Fruit fly (Drosophila melanogaster): ENCODE data around the gene CG14687.

The CG14687 gene

DNA sequence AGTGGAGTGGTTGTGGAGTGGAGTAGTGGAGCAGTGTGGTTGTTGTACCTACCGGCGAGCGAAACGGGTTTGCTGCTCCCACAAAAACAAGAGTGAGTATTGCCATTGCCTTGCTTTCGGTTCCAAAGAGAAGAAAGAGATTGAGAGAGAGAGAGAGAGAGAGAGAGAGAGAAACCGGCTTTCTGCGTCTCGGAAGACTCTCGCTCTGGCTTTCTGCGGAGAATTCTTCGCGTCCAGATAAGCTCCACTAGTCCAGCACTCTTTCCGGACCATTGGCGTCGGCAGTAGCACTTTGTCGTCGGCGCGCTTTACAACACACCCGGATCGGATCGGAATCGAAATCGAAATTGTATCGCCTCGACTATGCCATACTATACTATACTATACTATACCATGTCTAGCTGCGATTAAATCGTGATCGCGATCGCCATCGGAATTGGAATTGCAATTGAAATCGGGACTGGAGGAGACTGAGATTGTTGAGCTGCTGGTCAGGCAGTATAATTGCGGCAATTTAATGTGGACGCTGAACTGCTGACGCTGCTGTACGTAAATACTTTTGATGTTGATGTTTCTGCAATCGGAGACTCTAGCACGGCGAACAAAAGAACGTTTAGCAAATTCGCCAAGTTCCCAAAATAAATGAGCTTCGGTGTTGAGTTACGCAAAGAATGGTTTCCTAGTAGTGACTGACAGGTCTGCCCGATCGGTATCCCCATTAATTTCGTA is 34.3 kb downstream of the CG14687 start, which contains the start of gene Cad86C (continued):
- TF ChIP-seq CG14860 (GFP tag; IDR thresholded peaks at IDR 0.05; ENCODE audit: partially characterized antibody) (peak; percentile 62), E2f2 (GFP tag; IDR thresholded peaks at IDR 0.05) (no peak), kni (GFP tag; optimal IDR thresholded peaks at IDR 0.05) (peak; percentile 63), nerfin-2 (GFP tag; IDR thresholded peaks at IDR 0.05; ENCODE audit: partially characterized antibody) (peak; percentile 52; the same call in 1 of the 2 replicates), CG5180 (GFP tag; optimal IDR thresholded peaks at IDR 0.05) (peak; percentile 43), lab (GFP tag; optimal IDR thresholded peaks at IDR 0.05) (peak; percentile 21), CG6765 (GFP tag; optimal IDR thresholded peaks at IDR 0.05) (peak; percentile 2), vvl (GFP tag; IDR thresholded peaks at IDR 0.05) (peak; percentile 49; the same call in 1 of the 2 replicates), CG11085 (GFP tag; IDR thresholded peaks at IDR 0.05) (no peak), so (GFP tag; IDR thresholded peaks at IDR 0.05) (peak; percentile 21; the same call in 1 of the 3 replicates), z (GFP tag; IDR thresholded peaks at IDR 0.05) (peak; percentile 86), tna (GFP tag; IDR thresholded peaks at IDR 0.05; ENCODE audit: partially characterized antibody) (peak; percentile 72), CG43689 (GFP tag; IDR thresholded peaks at IDR 0.05) (no peak), CG12071 (GFP tag; optimal IDR thresholded peaks at IDR 0.05) (peak; percentile 30), Ets65A (GFP tag) (peak; percentile 13), Rfx (GFP tag; IDR thresholded peaks at IDR 0.05) (peak; percentile 50; the same call in 1 of the 2 replicates), bsh (GFP tag; optimal IDR thresholded peaks at IDR 0.05) (peak in 1 of 2 experiments; percentile 43), CG7372 (GFP tag; IDR thresholded peaks at IDR 0.05) (no peak), CG12769 (tag; optimal IDR thresholded peaks at IDR 0.05) (peak; percentile 91), Trl (optimal IDR thresholded peaks at IDR 0.05) (peak; percentile 95 to 96), Trl (GFP tag; optimal IDR thresholded peaks at IDR 0.05) (no peak), CG12219 (GFP tag; optimal IDR thresholded peaks at IDR 0.05) (no peak), sens (GFP tag) (peak; percentile 64), trem (tag; optimal IDR thresholded peaks at IDR 0.05) (no peak), phol (tag; optimal IDR thresholded peaks at IDR 0.05) (no peak), BEAF-32 (GFP tag; optimal IDR thresholded peaks at IDR 0.05) (no peak)

DNA sequence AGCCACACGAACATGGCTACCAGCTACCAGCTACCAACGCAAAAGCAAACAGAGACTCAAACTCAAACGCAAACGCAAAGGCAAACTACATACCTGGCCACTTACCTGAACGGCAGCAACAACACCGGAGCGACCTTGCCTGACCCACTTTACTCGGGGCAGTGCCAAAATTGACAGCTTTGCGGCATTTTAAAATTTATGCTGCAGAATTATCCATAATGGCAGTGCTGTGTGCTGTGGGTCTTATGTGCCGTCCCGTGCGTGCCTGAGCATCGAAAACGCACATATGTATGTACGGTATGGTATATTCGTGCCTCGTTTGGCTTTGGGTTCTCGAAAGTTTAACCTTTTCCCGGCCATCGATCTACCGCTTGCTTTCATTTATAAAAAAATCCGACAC is 36.0 kb downstream of the CG14687 start:
- TF ChIP-seq Hr51 (GFP tag; optimal IDR thresholded peaks at IDR 0.05) (no peak), tna (GFP tag; IDR thresholded peaks at IDR 0.05; ENCODE audit: partially characterized antibody) (0 out of 2 replicates have a peak, but pooled peaks have one; percentile 14), Awh (GFP tag; IDR thresholded peaks at IDR 0.05) (no peak), HLH4C (GFP tag; IDR thresholded peaks at IDR 0.05; ENCODE audit: partially characterized antibody) (0 out of 3 replicates have a peak, but pooled peaks have one; percentile 21), Antp (GFP tag; optimal IDR thresholded peaks at IDR 0.05) (no peak), CG15514 (GFP tag; optimal IDR thresholded peaks at IDR 0.05) (no peak), HLH3B (GFP tag; IDR thresholded peaks at IDR 0.05) (no peak), mam (GFP tag; optimal IDR thresholded peaks at IDR 0.05) (no peak), CG4360 (GFP tag; IDR thresholded peaks at IDR 0.05) (0 out of 2 replicates have a peak, but pooled peaks have one; percentile 21), chinmo (GFP tag; IDR thresholded peaks at IDR 0.05; ENCODE audit: partially characterized antibody) (0 out of 4 replicates have a peak, but pooled peaks have one; percentile 26)

DNA sequence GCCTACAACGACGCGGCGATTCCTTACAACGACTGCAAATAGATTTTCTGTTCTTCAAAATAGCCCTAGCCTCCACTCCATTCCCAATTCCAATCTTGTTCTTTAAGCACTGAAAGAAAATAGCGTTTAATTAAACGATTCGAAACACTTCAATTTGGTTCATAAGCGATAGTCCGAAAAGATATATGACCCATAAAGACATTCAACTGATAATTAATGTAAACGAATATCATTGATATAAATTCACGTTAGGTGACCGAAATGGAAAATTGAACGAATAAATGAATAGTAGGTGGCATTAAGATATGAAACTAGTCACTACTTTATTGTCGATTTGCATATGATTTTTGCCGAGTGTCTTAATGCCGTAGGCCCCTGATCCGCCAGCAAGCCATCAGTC is 37.0 kb downstream of the CG14687 start:
- TF ChIP-seq bsh (GFP tag; optimal IDR thresholded peaks at IDR 0.05) (peak in 1 of 2 experiments; percentile 40), Hmx (GFP tag; optimal IDR thresholded peaks at IDR 0.05) (no peak), pnt (GFP tag; optimal IDR thresholded peaks at IDR 0.05) (no peak), gce (GFP tag; IDR thresholded peaks at IDR 0.05) (no peak), nom (GFP tag; optimal IDR thresholded peaks at IDR 0.05) (peak; percentile 11), CG4617 (GFP tag; optimal IDR thresholded peaks at IDR 0.05; ENCODE audit: borderline replicate concordance) (no peak), Mad (GFP tag; optimal IDR thresholded peaks at IDR 0.05) (no peak), ind (GFP tag; optimal IDR thresholded peaks at IDR 0.05) (no peak)
